Fruit fly (Drosophila melanogaster): ENCODE measurements around the gene Pkc98E.

The Pkc98E gene

DNA sequence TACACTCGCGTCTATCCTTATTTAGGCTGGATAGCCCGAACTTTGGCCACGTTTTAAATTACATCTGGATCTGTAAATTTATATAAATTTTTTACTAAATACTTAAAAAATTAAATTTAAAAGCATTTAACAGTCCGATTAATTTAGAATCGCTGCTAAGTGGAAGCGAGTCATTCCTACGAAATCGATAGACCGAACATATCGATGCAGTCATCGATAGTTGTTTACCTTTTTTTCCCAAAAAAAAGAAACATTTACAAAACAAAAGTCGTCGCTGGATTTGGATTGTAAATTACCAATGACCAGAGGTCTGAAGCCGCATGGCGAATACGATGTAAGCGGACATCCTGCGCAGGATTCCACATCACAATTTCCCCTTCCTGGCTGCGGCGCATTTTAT, 16.8 kb downstream of the Pkc98E start, which contains the start of gene Sirt7 (continued):
- TF ChIP-seq CG3838 (GFP tag; optimal IDR thresholded peaks at IDR 0.05): no peak
- peak; percentile 29 for TF ChIP-seq Sin3A (optimal IDR thresholded peaks at IDR 0.05)
- TF ChIP-seq CG4424 (GFP tag; optimal IDR thresholded peaks at IDR 0.05): no peak
- TF ChIP-seq cad (GFP tag; optimal IDR thresholded peaks at IDR 0.05): no peak
- TF ChIP-seq CHES-1-like (GFP tag; optimal IDR thresholded peaks at IDR 0.05): peak; percentile 5
- TF ChIP-seq ssp (GFP tag; IDR thresholded peaks at IDR 0.05): peak; percentile 84
- TF ChIP-seq lbe (GFP tag; optimal IDR thresholded peaks at IDR 0.05): peak; percentile 49
- TF ChIP-seq scrt (GFP tag; optimal IDR thresholded peaks at IDR 0.05): no peak
- no peak for TF ChIP-seq CG13424 (tag; optimal IDR thresholded peaks at IDR 0.05)
- TF ChIP-seq Med (GFP tag): peak; percentile 62
- peak; percentile 71 for TF ChIP-seq stwl (tag; optimal IDR thresholded peaks at IDR 0.05)
- peak; percentile 81 for TF ChIP-seq Drgx (GFP tag; IDR thresholded peaks at IDR 0.05)
- peak; percentile 91 for TF ChIP-seq Dref (GFP tag; IDR thresholded peaks at IDR 0.05)
- no peak for TF ChIP-seq CG32767 (GFP tag; IDR thresholded peaks at IDR 0.05)
- no peak for TF ChIP-seq kay (GFP tag; optimal IDR thresholded peaks at IDR 0.05)
- TF ChIP-seq chinmo (GFP tag; IDR thresholded peaks at IDR 0.05; ENCODE audit: partially characterized antibody): peak; percentile 92; the same call in 3 of the 4 replicates
- no peak for TF ChIP-seq CG6654 (GFP tag; optimal IDR thresholded peaks at IDR 0.05)
- no peak for TF ChIP-seq twi (tag; optimal IDR thresholded peaks at IDR 0.05)
- peak in 1 of 2 experiments; percentile 79 for TF ChIP-seq bsh (GFP tag; optimal IDR thresholded peaks at IDR 0.05)
- TF ChIP-seq exex (tag; optimal IDR thresholded peaks at IDR 0.05): peak; percentile 19
- no peak for TF ChIP-seq CTCF (GFP tag; optimal IDR thresholded peaks at IDR 0.05)
- TF ChIP-seq CG31441 (GFP tag; IDR thresholded peaks at IDR 0.05): no peak
- no peak for TF ChIP-seq tin (GFP tag; optimal IDR thresholded peaks at IDR 0.05)
- TF ChIP-seq tna (GFP tag; IDR thresholded peaks at IDR 0.05; ENCODE audit: partially characterized antibody): peak; percentile 93
- TF ChIP-seq CG10654 (GFP tag; optimal IDR thresholded peaks at IDR 0.05): no peak
- peak; percentile 51 for TF ChIP-seq pzg (GFP tag; optimal IDR thresholded peaks at IDR 0.05)
- peak; percentile 75 for TF ChIP-seq Sry-δ (GFP tag; optimal IDR thresholded peaks at IDR 0.05)
- peak; percentile 64; the same call in 1 of the 3 replicates for TF ChIP-seq CG34422 (GFP tag; IDR thresholded peaks at IDR 0.05)
- peak; percentile 22 for TF ChIP-seq MESR4 (GFP tag; optimal IDR thresholded peaks at IDR 0.05)
- TF ChIP-seq CG14710 (tag; optimal IDR thresholded peaks at IDR 0.05): peak; percentile 49
- peak; percentile 94 for TF ChIP-seq sna (GFP tag; IDR thresholded peaks at IDR 0.05; ENCODE audit: partially characterized antibody)
- peak; percentile 86 for TF ChIP-seq BEAF-32 (GFP tag; optimal IDR thresholded peaks at IDR 0.05)
- TF ChIP-seq MBD-R2 (GFP tag; IDR thresholded peaks at IDR 0.05): peak; percentile 90
- no peak for TF ChIP-seq gsb (GFP tag; IDR thresholded peaks at IDR 0.05)
- TF ChIP-seq inv (GFP tag; IDR thresholded peaks at IDR 0.05; ENCODE audit: partially characterized antibody): peak; percentile 84
- no peak for TF ChIP-seq dm (GFP tag; optimal IDR thresholded peaks at IDR 0.05)
- TF ChIP-seq pho (GFP tag; optimal IDR thresholded peaks at IDR 0.05): no peak
- peak; percentile 95 for TF ChIP-seq Scr (GFP tag; IDR thresholded peaks at IDR 0.05; ENCODE audit: partially characterized antibody)
- peak; percentile 72 for TF ChIP-seq nom (GFP tag; optimal IDR thresholded peaks at IDR 0.05)
- peak; percentile 18 for TF ChIP-seq sug (tag; optimal IDR thresholded peaks at IDR 0.05)
- TF ChIP-seq CG16813 (GFP tag; IDR thresholded peaks at IDR 0.05; ENCODE audit: partially characterized antibody): peak; percentile 92
- TF ChIP-seq CG13287 (GFP tag; IDR thresholded peaks at IDR 0.05; ENCODE audit: partially characterized antibody): peak; percentile 98
- TF ChIP-seq row (GFP tag; IDR thresholded peaks at IDR 0.05): peak; percentile 55; the same call in 2 of the 3 replicates
- peak; percentile 95 for TF ChIP-seq amos (GFP tag; IDR thresholded peaks at IDR 0.05; ENCODE audit: partially characterized antibody)
- no peak for TF ChIP-seq dpn (GFP tag; optimal IDR thresholded peaks at IDR 0.05)
- TF ChIP-seq Mes4 (GFP tag; optimal IDR thresholded peaks at IDR 0.05): no peak
- peak; percentile 11 for TF ChIP-seq CG4617 (GFP tag; optimal IDR thresholded peaks at IDR 0.05; ENCODE audit: borderline replicate concordance)
- no peak for TF ChIP-seq CG17385 (GFP tag; optimal IDR thresholded peaks at IDR 0.05)
- peak; percentile 30 for TF ChIP-seq Myb (GFP tag; optimal IDR thresholded peaks at IDR 0.05)
- TF ChIP-seq ato (GFP tag; IDR thresholded peaks at IDR 0.05; ENCODE audit: partially characterized antibody): peak; percentile 91
- no peak for TF ChIP-seq Bteb2 (GFP tag; optimal IDR thresholded peaks at IDR 0.05)
